Fruit fly (Drosophila melanogaster): ENCODE results near the gene CG32066.

dm6 chr3L:10625499-10625898 lies 35.3 kb downstream of the CG32066 start, which contains the start of gene CG43127:
- TF ChIP-seq psq (optimal IDR thresholded peaks at IDR 0.05): no peak
- TF ChIP-seq CG8478 (optimal IDR thresholded peaks at IDR 0.05): no peak
- TF ChIP-seq EcR (GFP tag; optimal IDR thresholded peaks at IDR 0.05): no peak

All from whole organism.